Fruit fly (Drosophila melanogaster) whole organism, embryonic: Measurements from ENCODE around the gene Jon25Bi.

Source experiments
- Aef1 ChIP-seq: fragments of 200-800 bp; sonication (Bioruptor generic); IDR thresholded peaks from 3 replicates; pipeline ENCODE4 v1.3.6; 2022; ENCODE audit warnings: missing biosample characterization, missing genetic modification characterization
- Antp ChIP-seq: fragments of 200-800 bp; sonication (Bioruptor generic); optimal IDR thresholded peaks from 3 replicates; lab custom pipeline; 2016; ENCODE audit warnings: missing biosample characterization, missing genetic modification characterization
- Asciz ChIP-seq: fragments of 200-800 bp; sonication (Bioruptor generic); optimal IDR thresholded peaks from 2 replicates; lab custom pipeline; 2017; ENCODE audit warnings: missing biosample characterization, mild to moderate bottlenecking, missing genetic modification characterization, missing genetic modification reagents
- CG10209 ChIP-seq: fragments of 200-800 bp; sonication (Bioruptor generic); optimal IDR thresholded peaks from 3 replicates; lab custom pipeline; 2017; ENCODE audit warnings: missing biosample characterization, mild to moderate bottlenecking, missing genetic modification characterization, missing genetic modification reagents
- CG11093 ChIP-seq: fragments of 200-800 bp; sonication (Bioruptor generic); IDR thresholded peaks from 3 replicates; pipeline ENCODE4 v1.3.6; 2022; ENCODE audit warnings: missing biosample characterization, missing genetic modification characterization
- CG12391 ChIP-seq: fragments of 200-800 bp; sonication (Bioruptor generic); optimal IDR thresholded peaks from 3 replicates; lab custom pipeline; 2018; ENCODE audit warnings: missing biosample characterization, mild to moderate bottlenecking, missing genetic modification characterization, moderate library complexity
- CG12744 ChIP-seq: fragments of 200-800 bp; sonication (Bioruptor generic); optimal IDR thresholded peaks from 2 replicates; lab custom pipeline; 2016; ENCODE audit warnings: missing biosample characterization, missing genetic modification characterization
- CG13287 ChIP-seq: fragments of 200-800 bp; sonication (Bioruptor generic); IDR thresholded peaks from 2 replicates; pipeline ENCODE4 v1.3.6; 2022; ENCODE audit warnings: missing biosample characterization, missing genetic modification characterization; ENCODE audit not compliant: partially characterized antibody
- CG13775 ChIP-seq: fragments of 200-800 bp; sonication (Bioruptor generic); optimal IDR thresholded peaks from 3 replicates; lab custom pipeline; 2017; ENCODE audit warnings: missing biosample characterization, mild to moderate bottlenecking, missing genetic modification characterization
- CG16863 ChIP-seq: fragments of 200-800 bp; sonication (Bioruptor generic); optimal IDR thresholded peaks from 3 replicates; lab custom pipeline; 2016; ENCODE audit warnings: missing biosample characterization, missing genetic modification characterization
- CG17359 ChIP-seq: fragments of 200-800 bp; sonication (Bioruptor generic); optimal IDR thresholded peaks from 3 replicates; lab custom pipeline; 2018; ENCODE audit warnings: missing biosample characterization, mild to moderate bottlenecking, missing genetic modification characterization, moderate library complexity
- CG2129 ChIP-seq: fragments of 200-800 bp; sonication (Bioruptor generic); IDR thresholded peaks from 2 replicates; pipeline ENCODE4 v1.3.6; 2022; ENCODE audit warnings: missing biosample characterization, missing genetic modification characterization; ENCODE audit not compliant: partially characterized antibody
- CG2712 ChIP-seq: fragments of 200-800 bp; optimal IDR thresholded peaks from 3 replicates; lab custom pipeline; 2019; ENCODE audit warnings: missing biosample characterization, mild to moderate bottlenecking, missing genetic modification characterization, moderate library complexity
- CG32532 ChIP-seq: fragments of 200-800 bp; sonication (Bioruptor generic); IDR thresholded peaks from 2 replicates; pipeline ENCODE4 v1.3.6; 2022; ENCODE audit warnings: missing biosample characterization, missing genetic modification characterization
- CG3281 ChIP-seq: fragments of 200-800 bp; sonication (Bioruptor generic); optimal IDR thresholded peaks from 3 replicates; lab custom pipeline; 2017; ENCODE audit warnings: missing biosample characterization, mild to moderate bottlenecking, missing genetic modification characterization
- CG6175 ChIP-seq: fragments of 200-800 bp; sonication (Bioruptor generic); IDR thresholded peaks from 3 replicates; pipeline ENCODE4 v1.3.6; 2022; ENCODE audit warnings: missing biosample characterization, missing genetic modification characterization
- CG6689 ChIP-seq: fragments of 200-800 bp; sonication (Bioruptor generic); IDR thresholded peaks from 2 replicates; pipeline ENCODE4 v1.3.6; 2022; ENCODE audit warnings: missing biosample characterization, missing genetic modification characterization
- CG6854 ChIP-seq: fragments of 200-800 bp; sonication (Bioruptor generic); optimal IDR thresholded peaks from 3 replicates; lab custom pipeline; 2017; ENCODE audit warnings: missing biosample characterization, mild to moderate bottlenecking, missing genetic modification characterization
- CG8281 ChIP-seq: fragments of 200-800 bp; sonication (Bioruptor generic); optimal IDR thresholded peaks from 2 replicates; lab custom pipeline; 2018; ENCODE audit warnings: missing biosample characterization, mild to moderate bottlenecking, missing genetic modification characterization, moderate library complexity
- CG9437 ChIP-seq: fragments of 200-800 bp; sonication (Bioruptor generic); optimal IDR thresholded peaks from 2 replicates; lab custom pipeline; 2018; ENCODE audit warnings: missing biosample characterization, mild to moderate bottlenecking, missing genetic modification characterization
- CkIIα-i1 ChIP-seq: fragments of 200-800 bp; sonication (Bioruptor generic); IDR thresholded peaks from 2 replicates; pipeline ENCODE4 v1.3.6; 2022; ENCODE audit warnings: missing biosample characterization, missing genetic modification characterization
- CrebB ChIP-seq: fragments of 200-800 bp; sonication (Bioruptor generic); optimal IDR thresholded peaks from 3 replicates; lab custom pipeline; 2018; ENCODE audit warnings: missing biosample characterization, mild to moderate bottlenecking, missing genetic modification characterization
- Dfd ChIP-seq, 2 experiments: fragments of >200 bp; optimal IDR thresholded peaks; 2 replicates each; lab custom pipeline; 2017; ENCODE audit warnings: missing biosample characterization in 2 of 2, missing genetic modification characterization in 2 of 2
- Ets65A ChIP-seq: fragments of 200-800 bp; sonication (Bioruptor generic); peaks from one replicate; lab custom pipeline; 2016; ENCODE audit warnings: missing biosample characterization, missing genetic modification characterization
- Lpt ChIP-seq: fragments of >200 bp; optimal IDR thresholded peaks from 2 replicates; lab custom pipeline; 2018; ENCODE audit warnings: missing biosample characterization, missing genetic modification characterization
- Opbp ChIP-seq: fragments of 200-800 bp; sonication (Bioruptor generic); IDR thresholded peaks from 3 replicates; pipeline ENCODE4 v1.3.6; 2022; ENCODE audit warnings: missing biosample characterization, missing genetic modification characterization; ENCODE audit not compliant: partially characterized antibody
- Tbp ChIP-seq: fragments of >200 bp; optimal IDR thresholded peaks from 2 replicates; lab custom pipeline; 2018; ENCODE audit warnings: missing biosample characterization, missing genetic modification characterization
- Xrp1 ChIP-seq: fragments of 200-800 bp; sonication (Bioruptor generic); IDR thresholded peaks from 2 replicates; pipeline ENCODE4 v1.3.6; 2022; ENCODE audit warnings: missing biosample characterization, missing genetic modification characterization
- ap ChIP-seq: fragments of 200-800 bp; sonication (Bioruptor generic); IDR thresholded peaks from 2 replicates; pipeline ENCODE4 v1.3.6; 2022; ENCODE audit warnings: missing biosample characterization, missing genetic modification characterization
- crol ChIP-seq: fragments of 200-800 bp; sonication (Bioruptor generic); IDR thresholded peaks from 2 replicates; pipeline ENCODE4 v1.3.6; 2022; ENCODE audit warnings: missing biosample characterization, missing genetic modification characterization
- dan ChIP-seq: fragments of 200-800 bp; sonication (Bioruptor generic); IDR thresholded peaks from 2 replicates; pipeline ENCODE4 v1.3.6; 2022; ENCODE audit warnings: missing biosample characterization, missing genetic modification characterization
- gcm ChIP-seq: fragments of 200-800 bp; sonication (Bioruptor generic); optimal IDR thresholded peaks from 2 replicates; lab custom pipeline; 2019; ENCODE audit warnings: missing biosample characterization, mild to moderate bottlenecking, missing genetic modification characterization, moderate library complexity
- gem ChIP-seq: fragments of 200-800 bp; sonication (Bioruptor generic); optimal IDR thresholded peaks from 2 replicates; lab custom pipeline; 2019; ENCODE audit warnings: missing biosample characterization, mild to moderate bottlenecking, missing genetic modification characterization, moderate library complexity
- gt ChIP-seq: fragments of 200-800 bp; sonication (Bioruptor generic); IDR thresholded peaks from 2 replicates; pipeline ENCODE4 v1.3.6; 2022; ENCODE audit warnings: missing biosample characterization, missing genetic modification characterization
- kni ChIP-seq: fragments of 200-800 bp; sonication (Bioruptor generic); optimal IDR thresholded peaks from 3 replicates; lab custom pipeline; 2017; ENCODE audit warnings: mild to moderate bottlenecking, missing biosample characterization, missing genetic modification reagents, missing genetic modification characterization
- nerfin-2 ChIP-seq: fragments of 200-800 bp; sonication (Bioruptor generic); IDR thresholded peaks from 2 replicates; pipeline ENCODE4 v1.3.6; 2022; ENCODE audit warnings: missing biosample characterization, missing genetic modification characterization; ENCODE audit not compliant: partially characterized antibody
- otp ChIP-seq: fragments of 200-800 bp; sonication (Bioruptor generic); IDR thresholded peaks from 3 replicates; pipeline ENCODE4, ENCODE4 v1.3.6; 2022; ENCODE audit warnings: missing biosample characterization, missing genetic modification characterization
- pan ChIP-seq, 4 experiments: fragments of >200 bp in 3 of 4; fragments of 200-800 bp in 1 of 4; sonication (Bioruptor generic) in 1 of 4; optimal IDR thresholded peaks in 3 of 4; IDR thresholded peaks in 1 of 4; 2 replicates each; pipeline versions ENCODE4 v1.3.6 to Lab custom; 2017 to 2022; ENCODE audit warnings: missing biosample characterization in 2 of 4, missing genetic modification characterization in 2 of 4, mixed read lengths in 1 of 4
- pita ChIP-seq: fragments of 200-800 bp; sonication (Bioruptor generic); optimal IDR thresholded peaks from 2 replicates; lab custom pipeline; 2017; ENCODE audit warnings: missing biosample characterization, mild to moderate bottlenecking, missing genetic modification characterization
- pnt ChIP-seq: fragments of 200-800 bp; sonication (Bioruptor generic); optimal IDR thresholded peaks from 3 replicates; lab custom pipeline; 2016; ENCODE audit warnings: missing biosample characterization, missing genetic modification characterization
- ssp ChIP-seq: fragments of 200-800 bp; sonication (Bioruptor generic); IDR thresholded peaks from 2 replicates; pipeline ENCODE4 v1.3.6; 2022; ENCODE audit warnings: missing biosample characterization, missing genetic modification characterization
- stwl ChIP-seq: fragments of 200-800 bp; sonication (Bioruptor generic); optimal IDR thresholded peaks from 3 replicates; lab custom pipeline; 2018; ENCODE audit warnings: missing biosample characterization, mild to moderate bottlenecking, missing genetic modification characterization, moderate library complexity
- tgo ChIP-seq: fragments of 200-800 bp; sonication (Bioruptor generic); IDR thresholded peaks from 3 replicates; pipeline ENCODE4 v1.3.6; 2022; ENCODE audit warnings: missing biosample characterization, missing genetic modification characterization
- vnd ChIP-seq: fragments of 200-800 bp; sonication (Bioruptor generic); IDR thresholded peaks from 3 replicates; pipeline ENCODE4 v1.3.6; 2022; ENCODE audit warnings: missing biosample characterization, missing genetic modification characterization; ENCODE audit not compliant: partially characterized antibody
- wdn ChIP-seq: fragments of 200-800 bp; sonication (Bioruptor generic); IDR thresholded peaks from 2 replicates; pipeline ENCODE4 v1.3.6; 2022; ENCODE audit warnings: missing biosample characterization, missing genetic modification characterization
- wek ChIP-seq: fragments of 200-800 bp; sonication (Bioruptor generic); optimal IDR thresholded peaks from 3 replicates; lab custom pipeline; 2018; ENCODE audit warnings: missing biosample characterization, mild to moderate bottlenecking, missing genetic modification characterization, moderate library complexity
- zfh1 ChIP-seq: fragments of 200-800 bp; sonication (Bioruptor generic); IDR thresholded peaks from 3 replicates; pipeline ENCODE4 v1.3.6; 2022; ENCODE audit warnings: missing biosample characterization, missing genetic modification characterization

Jon25Bi gene

dm6 chr2L:5000919-5001581 lies 46.1 kb upstream of the Jon25Bi start (continued):
- TF ChIP-seq zfh1 (peak; percentile 72), CG6175 (GFP tag; lab: Robert Waterston, UW) (no peak; the same call in 2 of the 3 replicates), stwl (tag; lab: Kevin White, UChicago) (peak; percentile 24), crol (GFP tag; lab: Robert Waterston, UW) (no peak; the same call in none of the 2 replicates), CG8281 (tag; lab: Kevin White, UChicago) (peak; percentile 58), Antp (peak; percentile 48), Dfd (GFP tag; optimal IDR thresholded peaks at IDR 0.05; lab: Kevin White, UChicago) (peak in 1 of 2 experiments; percentile 98), Xrp1 (GFP tag; lab: Robert Waterston, UW) (peak; percentile 55), Aef1 (peak; percentile 28), CG32532 (GFP tag; lab: Robert Waterston, UW) (peak; percentile 50), CrebB (tag; lab: Kevin White, UChicago) (no peak), CG13775 (GFP tag; lab: Kevin White, UChicago) (no peak), CG6689 (GFP tag; lab: Robert Waterston, UW) (peak; percentile 12; the same call in 1 of the 2 replicates), CG12391 (tag; lab: Kevin White, UChicago) (no peak), Lpt (GFP tag; lab: Kevin White, UChicago) (no peak), CkIIα-i1 (GFP tag; lab: Robert Waterston, UW) (no peak), pan (optimal IDR thresholded peaks at IDR 0.05; lab: Kevin White, UChicago) (no peak), pan (GFP tag; optimal IDR thresholded peaks at IDR 0.05 in 1 of 2, IDR thresholded peaks at IDR 0.05 in 1 of 2) (peak in 1 of 2 experiments; percentile 65), kni (GFP tag; lab: Kevin White, UChicago) (peak; percentile 10), Opbp (GFP tag; lab: Robert Waterston, UW) (peak; percentile 67; the same call in 2 of the 3 replicates)

DNA sequence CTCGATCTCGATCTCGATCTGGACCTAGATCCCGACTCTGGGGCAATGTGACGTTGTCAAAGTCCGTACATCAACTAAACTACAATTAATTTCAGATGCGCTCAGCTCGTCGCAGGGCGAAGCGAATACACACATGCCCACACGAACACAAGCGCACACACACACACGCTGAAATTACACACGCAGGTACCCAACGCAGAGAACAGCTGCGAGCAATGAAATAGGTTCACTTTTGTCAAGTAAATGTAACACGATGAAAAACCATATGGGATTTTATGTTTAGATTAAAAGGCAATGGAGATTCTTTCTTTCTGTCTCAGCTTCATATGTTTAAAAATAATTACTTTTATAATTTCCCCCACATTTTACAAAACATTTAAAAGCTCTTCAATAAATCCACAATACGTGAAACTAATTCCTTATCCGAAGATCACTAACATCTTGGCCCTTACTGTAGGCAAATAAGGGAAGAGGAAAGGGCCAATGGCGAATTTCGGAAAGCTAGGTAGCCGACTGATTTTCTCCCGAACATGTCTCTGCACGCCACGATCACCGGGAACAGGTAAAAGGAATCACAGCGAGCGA lies 45.4 kb upstream of the Jon25Bi start:
- peak; percentile 75 for TF ChIP-seq CG12744 (GFP tag; lab: Kevin White, UChicago)
- no peak for TF ChIP-seq nerfin-2 (GFP tag; lab: Robert Waterston, UW)
- TF ChIP-seq CG16863 (GFP tag; lab: Kevin White, UChicago) = peak; percentile 64
- TF ChIP-seq Tbp = no peak
- peak; percentile 92 for TF ChIP-seq CG2712
- peak; percentile 94 for TF ChIP-seq gem
- peak; percentile 59 for TF ChIP-seq Asciz (GFP tag; lab: Kevin White, UChicago)
- peak; percentile 26; the same call in 1 of the 2 replicates for TF ChIP-seq ap
- TF ChIP-seq pita (GFP tag; lab: Kevin White, UChicago) = no peak
- peak; percentile 93 for TF ChIP-seq Ets65A (GFP tag; lab: Kevin White, UChicago)
- TF ChIP-seq ssp (GFP tag; lab: Robert Waterston, UW) = peak; percentile 35
- TF ChIP-seq wdn (GFP tag; lab: Robert Waterston, UW) = peak; percentile 58
- peak; percentile 82 for TF ChIP-seq CG6854 (GFP tag; lab: Kevin White, UChicago)
- TF ChIP-seq gt = no peak
- TF ChIP-seq tgo = peak; percentile 75
- no peak for TF ChIP-seq dan
- peak; percentile 76 for TF ChIP-seq CG17359
- TF ChIP-seq vnd (GFP tag; lab: Robert Waterston, UW) = no peak
- TF ChIP-seq CG9437 (GFP tag; lab: Kevin White, UChicago) = peak; percentile 81
- no peak for TF ChIP-seq CG2129 (GFP tag; lab: Robert Waterston, UW)
- TF ChIP-seq otp (GFP tag; lab: Robert Waterston, UW) = peak; percentile 67; the same call in 2 of the 3 replicates
- TF ChIP-seq gcm (GFP tag; lab: Kevin White, UChicago) = peak; percentile 89
- peak; percentile 76 for TF ChIP-seq CG11093 (GFP tag; lab: Robert Waterston, UW)
- TF ChIP-seq CG3281 = peak; percentile 88
- no peak for TF ChIP-seq CG13287
- peak; percentile 73 for TF ChIP-seq pnt
- TF ChIP-seq wek (GFP tag; lab: Kevin White, UChicago) = no peak
- peak; percentile 59 for TF ChIP-seq Aef1
- peak; percentile 83 for TF ChIP-seq CG10209 (GFP tag; lab: Kevin White, UChicago)
